Fruit fly (Drosophila melanogaster) whole organism, prepupa: Measurements from ENCODE around the gene E2f2.

Source experiments
- CG11902 ChIP-seq: fragments of 200-800 bp; sonication (Bioruptor generic); optimal IDR thresholded peaks from 3 replicates; lab custom pipeline; 2016; ENCODE audit warnings: missing biosample characterization, missing genetic modification characterization
- CG6163 ChIP-seq: fragments of 200-800 bp; sonication (Bioruptor generic); IDR thresholded peaks from 3 replicates; pipeline ENCODE4 v1.3.6; 2022; ENCODE audit warnings: missing biosample characterization, missing genetic modification characterization
- CG6808 ChIP-seq: fragments of 200-800 bp; sonication (Bioruptor generic); optimal IDR thresholded peaks from 3 replicates; lab custom pipeline; 2017; ENCODE audit warnings: missing biosample characterization, missing genetic modification characterization, mild to moderate bottlenecking, moderate library complexity, missing genetic modification reagents
- CG8119 ChIP-seq: fragments of 200-800 bp; sonication (Bioruptor generic); IDR thresholded peaks from 3 replicates; pipeline ENCODE4 v1.3.6; 2022; ENCODE audit warnings: missing biosample characterization, missing genetic modification characterization
- Hr39 ChIP-seq: fragments of 200-800 bp; sonication (Bioruptor generic); optimal IDR thresholded peaks from 2 replicates; lab custom pipeline; 2016; ENCODE audit warnings: missing biosample characterization, missing genetic modification characterization
- Met ChIP-seq: fragments of 200-800 bp; sonication (Bioruptor generic); optimal IDR thresholded peaks from 3 replicates; lab custom pipeline; 2016; ENCODE audit warnings: missing biosample characterization, missing genetic modification characterization
- Sox102F ChIP-seq: fragments of 200-800 bp; sonication (Bioruptor generic); optimal IDR thresholded peaks from 2 replicates; lab custom pipeline; 2016; ENCODE audit warnings: missing biosample characterization, mild to moderate bottlenecking, missing genetic modification characterization
- dsx ChIP-seq: fragments of 200-800 bp; optimal IDR thresholded peaks from 3 replicates; lab custom pipeline; 2019; ENCODE audit warnings: missing biosample characterization, mild to moderate bottlenecking, missing genetic modification characterization, moderate library complexity; ENCODE audit not compliant: poor library complexity, severe bottlenecking
- esn ChIP-seq: fragments of 200-800 bp; sonication (Bioruptor generic); optimal IDR thresholded peaks from 2 replicates; lab custom pipeline; 2016; ENCODE audit warnings: missing biosample characterization, mild to moderate bottlenecking, missing genetic modification characterization, moderate library complexity
- svp ChIP-seq: fragments of 200-800 bp; sonication (Bioruptor generic); peaks from one replicate; lab custom pipeline; 2016; ENCODE audit warnings: missing biosample characterization, missing genetic modification characterization
- vri ChIP-seq: fragments of 200-800 bp; sonication (Bioruptor generic); optimal IDR thresholded peaks from 3 replicates; lab custom pipeline; 2016; ENCODE audit warnings: missing biosample characterization, mild to moderate bottlenecking, missing genetic modification characterization

DNA sequence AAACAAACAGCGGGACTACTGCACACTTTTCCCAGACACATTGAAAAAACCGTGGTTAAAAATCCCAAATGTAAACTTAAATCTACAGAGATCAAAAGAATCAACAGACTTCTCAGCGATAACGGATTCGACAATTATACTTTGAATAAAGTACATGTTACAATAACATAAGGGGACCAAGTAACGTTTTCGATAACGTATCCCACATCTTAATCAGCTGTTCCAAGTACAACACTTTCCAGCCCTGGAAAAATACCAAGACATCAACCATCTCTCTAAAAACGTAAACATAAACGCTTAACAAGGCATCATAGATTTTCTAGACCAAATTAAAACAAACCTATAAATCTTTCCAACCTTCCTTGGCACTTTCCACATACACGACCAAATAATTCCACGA, 2.7 kb downstream of the E2f2 start:
- no peak for TF ChIP-seq svp (GFP tag; lab: Kevin White, UChicago)
- TF ChIP-seq Met (GFP tag; lab: Kevin White, UChicago): no peak
- no peak for TF ChIP-seq Hr39 (GFP tag; lab: Kevin White, UChicago)
- no peak for TF ChIP-seq dsx (GFP tag; lab: Kevin White, UChicago)
- no peak for TF ChIP-seq CG8119 (GFP tag; lab: Robert Waterston, UW)
- no peak for TF ChIP-seq CG11902 (GFP tag; lab: Kevin White, UChicago)
- TF ChIP-seq CG6163: no peak
- no peak for TF ChIP-seq esn (GFP tag; lab: Kevin White, UChicago)
- TF ChIP-seq CG6808: no peak
- no peak for TF ChIP-seq vri
- no peak for TF ChIP-seq Sox102F
